Fruit fly (Drosophila melanogaster) whole organism, embryonic: ENCODE results near the gene upd2.
A peak's percentile ranks its signal among the peaks of the same experiment; 100 is the strongest.

ENCODE experiments used
- CG12219 ChIP-seq: fragments of 200-800 bp; sonication (Bioruptor generic); optimal IDR thresholded peaks from 3 replicates; lab custom pipeline; 2018; ENCODE audit warnings: missing biosample characterization, mild to moderate bottlenecking, missing genetic modification characterization
- CG12299 ChIP-seq: fragments of 200-800 bp; sonication (Bioruptor generic); optimal IDR thresholded peaks from 2 replicates; lab custom pipeline; 2018; ENCODE audit warnings: missing biosample characterization, mild to moderate bottlenecking, missing genetic modification characterization
- CG13894 ChIP-seq: fragments of 200-800 bp; sonication (Bioruptor generic); optimal IDR thresholded peaks from 3 replicates; lab custom pipeline; 2018; ENCODE audit warnings: missing biosample characterization, mild to moderate bottlenecking, missing genetic modification characterization, moderate library complexity
- CG1529 ChIP-seq: fragments of 200-800 bp; sonication (Bioruptor generic); optimal IDR thresholded peaks from 3 replicates; lab custom pipeline; 2018; ENCODE audit warnings: missing biosample characterization, missing genetic modification characterization
- CG15479 ChIP-seq: fragments of 200-800 bp; sonication (Bioruptor generic); optimal IDR thresholded peaks from 3 replicates; lab custom pipeline; 2019; ENCODE audit warnings: missing biosample characterization, mild to moderate bottlenecking, missing genetic modification characterization, moderate library complexity
- CG18011 ChIP-seq: fragments of 200-800 bp; sonication (Bioruptor generic); optimal IDR thresholded peaks from 2 replicates; lab custom pipeline; 2017; ENCODE audit warnings: missing biosample characterization, missing genetic modification characterization, mild to moderate bottlenecking, moderate library complexity, missing genotype
- CG2199 ChIP-seq: fragments of 200-800 bp; sonication (Bioruptor generic); IDR thresholded peaks from 3 replicates; pipeline ENCODE4 v1.3.6; 2022; ENCODE audit warnings: missing biosample characterization, missing genetic modification characterization
- CG31388 ChIP-seq: fragments of 200-800 bp; sonication (Bioruptor generic); optimal IDR thresholded peaks from 2 replicates; lab custom pipeline; 2016; ENCODE audit warnings: missing biosample characterization, missing genetic modification characterization
- CG31441 ChIP-seq: fragments of 200-800 bp; sonication (Bioruptor generic); IDR thresholded peaks from 2 replicates; pipeline ENCODE4 v1.3.6; 2022; ENCODE audit warnings: missing biosample characterization, missing genetic modification characterization
- CG3281 ChIP-seq: fragments of 200-800 bp; sonication (Bioruptor generic); optimal IDR thresholded peaks from 3 replicates; lab custom pipeline; 2017; ENCODE audit warnings: missing biosample characterization, mild to moderate bottlenecking, missing genetic modification characterization
- CG4404 ChIP-seq: fragments of 200-800 bp; sonication (Bioruptor generic); IDR thresholded peaks from 2 replicates; pipeline ENCODE4 v1.3.6; 2022; ENCODE audit warnings: missing biosample characterization, missing genetic modification characterization
- CG6175 ChIP-seq: fragments of 200-800 bp; sonication (Bioruptor generic); IDR thresholded peaks from 3 replicates; pipeline ENCODE4 v1.3.6; 2022; ENCODE audit warnings: missing biosample characterization, missing genetic modification characterization
- CG6791 ChIP-seq: fragments of 200-800 bp; sonication (Bioruptor generic); IDR thresholded peaks from 3 replicates; pipeline ENCODE4 v1.3.6; 2022; ENCODE audit warnings: missing biosample characterization, missing genetic modification characterization; ENCODE audit not compliant: partially characterized antibody
- CTCF ChIP-seq: fragments of 200-800 bp; sonication (Bioruptor generic); optimal IDR thresholded peaks from 2 replicates; lab custom pipeline; 2017; ENCODE audit warnings: missing biosample characterization, mild to moderate bottlenecking, missing genetic modification characterization, moderate library complexity
- D19A ChIP-seq: fragments of 200-800 bp; optimal IDR thresholded peaks from 3 replicates; lab custom pipeline; 2019; ENCODE audit warnings: missing biosample characterization, mild to moderate bottlenecking, missing genetic modification characterization, moderate library complexity
- Dref ChIP-seq: fragments of 200-800 bp; sonication (Bioruptor generic); IDR thresholded peaks from 2 replicates; pipeline ENCODE4 v1.3.6; 2022; ENCODE audit warnings: missing biosample characterization, missing genetic modification characterization
- Ets65A ChIP-seq: fragments of 200-800 bp; sonication (Bioruptor generic); peaks from one replicate; lab custom pipeline; 2016; ENCODE audit warnings: missing biosample characterization, missing genetic modification characterization
- Hand ChIP-seq: fragments of 200-800 bp; sonication (Bioruptor generic); optimal IDR thresholded peaks from 2 replicates; lab custom pipeline; 2017; ENCODE audit warnings: mild to moderate bottlenecking, missing biosample characterization, missing genetic modification reagents, missing genetic modification characterization
- Hey ChIP-seq: fragments of 200-800 bp; sonication (Bioruptor generic); optimal IDR thresholded peaks from 3 replicates; lab custom pipeline; 2018; ENCODE audit warnings: missing biosample characterization, mild to moderate bottlenecking, missing genetic modification characterization
- Lim3 ChIP-seq: fragments of 200-800 bp; sonication (Bioruptor generic); IDR thresholded peaks from 2 replicates; pipeline ENCODE4 v1.3.6; 2022; ENCODE audit warnings: missing biosample characterization, missing genetic modification characterization
- MBD-R2 ChIP-seq: fragments of 200-800 bp; sonication (Bioruptor generic); IDR thresholded peaks from 2 replicates; pipeline ENCODE4 v1.3.6; 2022; ENCODE audit warnings: missing biosample characterization, missing genetic modification characterization
- Med ChIP-seq: fragments of 200-800 bp; sonication (Bioruptor generic); peaks from one replicate; lab custom pipeline; 2016; ENCODE audit warnings: missing biosample characterization, missing genetic modification characterization, mild to moderate bottlenecking, inconsistent platforms, moderate library complexity
- Mrtf ChIP-seq: fragments of 200-800 bp; sonication (Bioruptor generic); IDR thresholded peaks from 3 replicates; pipeline ENCODE4 v1.3.6; 2022; ENCODE audit warnings: missing biosample characterization, missing genetic modification characterization
- Oli ChIP-seq: fragments of 200-800 bp; sonication (Bioruptor generic); optimal IDR thresholded peaks from 2 replicates; lab custom pipeline; 2018; ENCODE audit warnings: missing biosample characterization, mild to moderate bottlenecking, missing genetic modification characterization, moderate library complexity
- Rfx ChIP-seq: fragments of 200-800 bp; sonication (Bioruptor generic); IDR thresholded peaks from 2 replicates; pipeline ENCODE4 v1.3.6; 2022; ENCODE audit warnings: missing biosample characterization, missing genetic modification characterization
- Side ChIP-seq: fragments of 200-800 bp; sonication (Bioruptor generic); optimal IDR thresholded peaks from 2 replicates; lab custom pipeline; 2016; ENCODE audit warnings: missing biosample characterization, missing genetic modification characterization
- Xbp1 ChIP-seq: fragments of 200-800 bp; sonication (Bioruptor generic); optimal IDR thresholded peaks from 3 replicates; lab custom pipeline; 2016; ENCODE audit warnings: missing biosample characterization, mild to moderate bottlenecking, missing genetic modification characterization
- cg ChIP-seq: fragments of 200-800 bp; sonication (Bioruptor generic); optimal IDR thresholded peaks from 3 replicates; lab custom pipeline; 2019; ENCODE audit warnings: missing biosample characterization, mild to moderate bottlenecking, missing genetic modification characterization, moderate library complexity
- chif ChIP-seq, 2 experiments: fragments of 200-800 bp; sonication (Bioruptor generic); optimal IDR thresholded peaks; 3 replicates each; lab custom pipeline; 2016; ENCODE audit warnings: missing biosample characterization in 2 of 2, missing genetic modification characterization in 2 of 2
- cwo ChIP-seq: fragments of 200-800 bp; sonication (Bioruptor generic); optimal IDR thresholded peaks from 3 replicates; lab custom pipeline; 2017; ENCODE audit warnings: missing biosample characterization, missing genetic modification characterization, mild to moderate bottlenecking, moderate library complexity, missing genetic modification reagents
- fu2 ChIP-seq: fragments of 200-800 bp; sonication (Bioruptor generic); optimal IDR thresholded peaks from 2 replicates; lab custom pipeline; 2016; ENCODE audit warnings: missing biosample characterization, missing genetic modification characterization
- lmd ChIP-seq: fragments of 200-800 bp; sonication (Bioruptor generic); IDR thresholded peaks from 2 replicates; pipeline ENCODE4 v1.3.6; 2022; ENCODE audit warnings: missing biosample characterization, missing genetic modification characterization
- nom ChIP-seq: fragments of 200-800 bp; sonication (Bioruptor generic); optimal IDR thresholded peaks from 2 replicates; lab custom pipeline; 2017; ENCODE audit warnings: missing biosample characterization, missing genetic modification characterization, mild to moderate bottlenecking, moderate library complexity, missing genetic modification reagents
- peb ChIP-seq: fragments of 200-800 bp; sonication (Bioruptor generic); IDR thresholded peaks from 2 replicates; pipeline ENCODE4 v1.3.6; 2022; ENCODE audit warnings: missing biosample characterization, missing genetic modification characterization
- pho ChIP-seq: fragments of 200-800 bp; sonication (Bioruptor generic); optimal IDR thresholded peaks from 2 replicates; lab custom pipeline; 2016; ENCODE audit warnings: missing biosample characterization, missing genetic modification characterization
- sens ChIP-seq: fragments of 200-800 bp; sonication (Bioruptor generic); peaks from one replicate; lab custom pipeline; 2016; ENCODE audit warnings: missing biosample characterization, missing genetic modification characterization
- unc-4 ChIP-seq: fragments of 200-800 bp; sonication (Bioruptor generic); IDR thresholded peaks from 2 replicates; pipeline ENCODE4 v1.3.6; 2022; ENCODE audit warnings: missing biosample characterization, missing genetic modification characterization; ENCODE audit not compliant: partially characterized antibody
- zf30C ChIP-seq: fragments of 200-800 bp; sonication (Bioruptor generic); optimal IDR thresholded peaks from 3 replicates; lab custom pipeline; 2018; ENCODE audit warnings: missing biosample characterization, mild to moderate bottlenecking, missing genetic modification characterization

The upd2 gene

DNA sequence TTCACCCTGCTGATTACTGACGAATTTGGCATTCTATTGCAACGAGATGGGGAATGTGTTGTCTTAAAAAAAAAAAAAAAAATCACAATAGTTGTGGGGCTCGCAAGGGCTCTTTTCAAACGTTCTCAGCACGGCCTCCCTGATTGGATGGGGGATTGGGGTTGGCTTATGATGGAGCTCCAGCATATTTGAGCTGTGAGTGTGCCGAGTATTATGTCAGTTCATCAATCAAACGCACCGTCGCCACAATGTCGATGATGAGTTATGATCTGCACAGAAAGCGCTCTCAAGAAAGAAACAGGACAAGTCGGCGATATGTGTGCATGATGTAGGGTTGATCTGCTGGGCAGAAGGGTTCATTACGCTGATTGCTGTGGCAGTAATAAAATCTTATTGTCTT, 16.3 kb upstream of the upd2 start, which contains the start of gene CG15059:
CG15059 (minus strand) TSS at position 101 of the 400 bp plus-strand sequence.
- TF ChIP-seq chif (GFP tag; optimal IDR thresholded peaks at IDR 0.05; lab: Kevin White, UChicago), result no peak
- no peak for TF ChIP-seq zf30C (GFP tag; lab: Kevin White, UChicago)
- no peak for TF ChIP-seq Mrtf (GFP tag; lab: Robert Waterston, UW)
- no peak for TF ChIP-seq CG1529 (GFP tag; lab: Kevin White, UChicago)
- no peak for TF ChIP-seq CG12299
- TF ChIP-seq MBD-R2 (GFP tag; lab: Robert Waterston, UW), result no peak
- TF ChIP-seq CG31388 (GFP tag; lab: Kevin White, UChicago), result no peak
- TF ChIP-seq CG18011 (GFP tag; lab: Kevin White, UChicago), result no peak
- TF ChIP-seq CG13894 (tag; lab: Kevin White, UChicago), result no peak
- TF ChIP-seq unc-4, result no peak
- TF ChIP-seq CG3281 (GFP tag; lab: Kevin White, UChicago), result no peak
- no peak for TF ChIP-seq pho (GFP tag; lab: Kevin White, UChicago)
- TF ChIP-seq Dref, result no peak
- TF ChIP-seq fu2 (GFP tag; lab: Kevin White, UChicago), result no peak

DNA sequence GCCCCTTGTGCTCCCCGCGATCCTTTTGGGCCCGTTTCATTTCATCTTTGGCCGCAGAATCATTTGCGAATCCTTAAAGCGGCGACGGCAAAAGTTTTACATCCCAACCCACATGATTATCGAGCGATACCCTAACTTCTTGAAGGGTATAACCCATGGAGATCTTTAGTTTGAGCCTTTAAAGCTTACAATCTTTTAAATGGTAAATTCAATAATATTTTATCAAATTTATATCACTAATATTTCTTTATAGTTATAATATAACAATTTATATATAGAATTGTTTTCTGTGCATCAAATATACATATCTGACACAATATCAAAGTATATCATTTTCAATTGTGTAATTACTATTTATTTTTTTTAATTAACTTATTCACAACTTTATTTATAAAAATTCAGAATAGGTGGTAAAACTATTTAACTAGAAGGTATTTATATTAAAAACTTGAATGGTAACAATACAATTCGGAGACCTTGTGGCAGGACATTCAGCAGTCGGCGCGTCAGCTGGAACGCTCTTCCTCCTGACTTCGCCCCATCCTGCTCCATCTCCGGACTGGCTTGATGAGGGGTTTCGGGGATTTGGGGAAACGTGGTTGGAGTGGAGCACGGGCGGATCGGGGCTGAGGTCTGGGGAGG, 13.3 kb upstream of the upd2 start:
- TF ChIP-seq nom (peak; percentile 16), CG12219 (GFP tag; lab: Kevin White, UChicago) (no peak), Rfx (GFP tag; lab: Robert Waterston, UW) (no peak), Ets65A (peak; percentile 31), D19A (tag; lab: Kevin White, UChicago) (peak; percentile 36), Oli (tag; lab: Kevin White, UChicago) (no peak)

DNA sequence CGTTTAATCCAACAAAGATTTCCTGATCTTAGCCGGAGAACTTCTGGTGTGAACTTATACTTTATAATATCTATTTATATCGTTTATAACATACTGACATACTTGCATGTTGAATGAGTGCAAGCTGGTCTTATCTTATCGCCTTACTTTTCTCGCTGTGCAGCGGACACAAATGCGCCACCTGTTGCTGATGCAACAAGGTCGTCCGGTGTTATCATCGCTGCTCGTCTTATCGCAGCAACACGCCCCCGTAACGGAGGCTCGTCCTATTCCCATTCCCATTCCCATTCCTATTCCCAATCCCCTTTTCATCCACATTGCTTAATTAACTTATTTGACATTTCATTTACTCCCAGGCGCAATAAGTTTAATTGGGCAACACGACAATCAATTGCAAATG, 11.4 kb upstream of the upd2 start:
- TF ChIP-seq CG31441 (GFP tag; lab: Robert Waterston, UW) (no peak), CTCF (GFP tag; lab: Kevin White, UChicago) (peak; percentile 81), peb (no peak), Xbp1 (GFP tag; lab: Kevin White, UChicago) (no peak)

DNA sequence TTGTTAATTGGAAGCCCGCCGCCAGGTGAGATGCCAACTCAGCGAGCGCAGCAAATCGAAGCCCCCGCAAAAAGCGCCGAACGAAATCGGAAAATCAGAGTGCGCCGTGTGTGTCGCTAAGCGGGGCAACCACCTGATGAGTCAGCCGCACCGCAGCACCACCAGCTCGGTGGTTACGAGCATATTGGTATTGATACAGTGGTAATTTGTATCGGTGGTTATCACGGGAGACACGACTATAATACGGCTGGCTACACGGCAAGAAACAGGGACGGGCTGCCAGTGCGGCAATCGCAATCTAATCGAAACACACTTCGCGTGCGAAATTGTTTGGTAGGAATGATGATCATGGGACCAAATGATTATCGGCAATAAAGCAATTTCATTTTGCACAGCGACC, 10.7 kb upstream of the upd2 start:
- TF ChIP-seq lmd (GFP tag; lab: Robert Waterston, UW) (no peak), CG2199 (GFP tag; lab: Robert Waterston, UW) (0 out of 3 replicates have a peak, but pooled peaks have one; percentile 17), Lim3 (GFP tag; lab: Robert Waterston, UW) (no peak), Med (GFP tag; lab: Kevin White, UChicago) (peak; percentile 61), Hey (no peak), CG6791 (GFP tag; lab: Robert Waterston, UW) (no peak), Hand (no peak), zf30C (GFP tag; lab: Kevin White, UChicago) (no peak), CG4404 (GFP tag; lab: Robert Waterston, UW) (no peak), cg (GFP tag; lab: Kevin White, UChicago) (no peak), CG15479 (GFP tag; lab: Kevin White, UChicago) (no peak), sens (GFP tag; lab: Kevin White, UChicago) (peak; percentile 45), cwo (peak; percentile 6), CG6175 (no peak), Side (no peak)
